Worm (Caenorhabditis elegans) whole organism, mixed stage, embryonic: ENCODE measurements around the gene C56G2.5.

Experiments used
- nhr-12 ChIP-seq: fragments of 150-350 bp; optimal IDR thresholded peaks from 2 replicates; lab custom pipeline; 2014; ENCODE audit warnings: missing biosample characterization, missing genetic modification characterization
- nhr-237 ChIP-seq: fragments of 150-350 bp; optimal IDR thresholded peaks from 2 replicates; lab custom pipeline; 2014; ENCODE audit warnings: missing biosample characterization, missing genetic modification characterization
- nhr-28 ChIP-seq: fragments of 150-350 bp; optimal IDR thresholded peaks from 2 replicates; lab custom pipeline; 2014; ENCODE audit warnings: missing biosample characterization, missing genetic modification characterization
- pha-4 ChIP-seq: fragments of 150-350 bp; optimal IDR thresholded peaks from 2 replicates; lab custom pipeline; 2018; ENCODE audit warnings: missing biosample characterization, missing genetic modification reagents, missing genetic modification characterization
- unc-62 ChIP-seq: fragments of 150-350 bp; optimal IDR thresholded peaks from 2 replicates; lab custom pipeline; 2014; ENCODE audit warnings: missing biosample characterization, missing genetic modification reagents, missing genetic modification characterization

DNA sequence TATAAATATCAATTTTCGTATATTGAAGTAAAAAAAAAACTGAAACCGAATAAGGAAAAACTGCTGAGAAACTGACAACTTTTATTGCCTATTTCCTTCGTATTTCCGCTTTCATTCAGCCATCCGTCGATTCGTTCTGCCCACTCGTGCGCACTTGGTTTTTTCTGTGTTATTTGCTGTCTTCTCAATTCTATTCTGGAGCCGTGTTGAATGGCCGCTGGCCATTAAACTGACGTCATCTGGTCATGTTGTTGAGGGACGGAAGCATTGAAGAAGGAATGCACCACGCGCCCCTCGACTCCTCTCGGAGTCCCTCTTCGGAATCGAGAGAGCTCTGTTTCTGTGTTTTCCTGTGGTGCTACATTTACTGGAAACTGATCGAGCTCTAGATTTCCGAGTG is 24.5 kb upstream of the C56G2.5 start:
- TF ChIP-seq pha-4: no peak
- no peak for TF ChIP-seq nhr-28 (tag; lab: Kevin White, UChicago)
- no peak for TF ChIP-seq nhr-12 (tag; lab: Kevin White, UChicago)
- TF ChIP-seq unc-62: no peak
- TF ChIP-seq nhr-237 (tag; lab: Kevin White, UChicago): no peak
